Fruit fly (Drosophila melanogaster) whole organism, wandering third instar larva: ENCODE data around the gene Tsp33B.

Source experiments
- Abd-B ChIP-seq: fragments of >200 bp; optimal IDR thresholded peaks from 2 replicates; lab custom pipeline; 2017; ENCODE audit warnings: missing biosample characterization, missing genetic modification characterization
- CG32264 ChIP-seq: fragments of 200-800 bp; sonication (Bioruptor generic); optimal IDR thresholded peaks from 2 replicates; lab custom pipeline; 2016; ENCODE audit warnings: missing biosample characterization, missing genetic modification characterization
- CrebA ChIP-seq: fragments of 200-800 bp; sonication (Bioruptor generic); optimal IDR thresholded peaks from 2 replicates; lab custom pipeline; 2016; ENCODE audit warnings: missing biosample characterization, mild to moderate bottlenecking, missing genetic modification characterization, borderline replicate concordance
- Dfd ChIP-seq: fragments of >200 bp; optimal IDR thresholded peaks from 2 replicates; lab custom pipeline; 2017; ENCODE audit warnings: missing biosample characterization, missing genetic modification characterization
- Dif ChIP-seq: fragments of 200-275, 200-300 bp; sonication (Bioruptor generic); optimal IDR thresholded peaks from 2 replicates; lab custom pipeline; 2018; ENCODE audit warnings: missing biosample characterization, missing genetic modification characterization; ENCODE audit not compliant: partially characterized antibody
- GATAd ChIP-seq: sonication (Bioruptor generic); optimal IDR thresholded peaks from 2 replicates; lab custom pipeline; 2016; ENCODE audit warnings: missing biosample characterization, missing genetic modification characterization
- Hnf4 ChIP-seq: fragments of 200-800 bp; sonication (Bioruptor generic); optimal IDR thresholded peaks from 2 replicates; lab custom pipeline; 2016; ENCODE audit warnings: missing biosample characterization, mild to moderate bottlenecking, missing genetic modification characterization
- Hr78 ChIP-seq: fragments of >200 bp; optimal IDR thresholded peaks from 2 replicates; lab custom pipeline; 2017; ENCODE audit warnings: missing biosample characterization, missing genetic modification characterization
- Hr83 ChIP-seq: fragments of 200-300 bp; sonication (Bioruptor generic); optimal IDR thresholded peaks from 2 replicates; lab custom pipeline; 2016; ENCODE audit warnings: missing biosample characterization, mild to moderate bottlenecking, missing genetic modification characterization, moderate library complexity; ENCODE audit not compliant: poor library complexity, severe bottlenecking
- Mio ChIP-seq: sonication (Bioruptor generic); optimal IDR thresholded peaks from 2 replicates; lab custom pipeline; 2016; ENCODE audit warnings: missing biosample characterization, missing genetic modification characterization
- Myc ChIP-seq: fragments of >200 bp; optimal IDR thresholded peaks from 2 replicates; lab custom pipeline; 2017
- N ChIP-seq: fragments of >200 bp; optimal IDR thresholded peaks from 2 replicates; lab custom pipeline; 2018; ENCODE audit warnings: missing biosample characterization, missing external identifiers, missing genetic modification characterization
- OdsH ChIP-seq: fragments of 200-800 bp; sonication (Bioruptor generic); optimal IDR thresholded peaks from 2 replicates; lab custom pipeline; 2016; ENCODE audit warnings: missing biosample characterization, mild to moderate bottlenecking, missing genetic modification characterization
- Rel ChIP-seq, 2 experiments: fragments of 200-800 bp; sonication (Bioruptor generic) in 1 of 2; optimal IDR thresholded peaks; 2 replicates in 1 of 2; 3 replicates in 1 of 2; lab custom pipeline; 2016 to 2019; ENCODE audit warnings: mild to moderate bottlenecking in 2 of 2, missing biosample characterization in 2 of 2, missing genetic modification characterization in 2 of 2, moderate library complexity in 1 of 2
- Sp1 ChIP-seq: fragments of 200-800 bp; sonication (Bioruptor generic); optimal IDR thresholded peaks from 3 replicates; lab custom pipeline; 2019; ENCODE audit warnings: missing biosample characterization, mild to moderate bottlenecking, missing genetic modification characterization, moderate library complexity
- br ChIP-seq: fragments of 200-800 bp; sonication (Bioruptor generic); optimal IDR thresholded peaks from 2 replicates; lab custom pipeline; 2016; ENCODE audit warnings: missing biosample characterization, missing genetic modification characterization
- brk ChIP-seq: fragments of 200-800 bp; sonication (Bioruptor generic); optimal IDR thresholded peaks from 2 replicates; lab custom pipeline; 2016; ENCODE audit warnings: missing biosample characterization, mild to moderate bottlenecking, missing genetic modification characterization
- dmrt93B ChIP-seq: fragments of 200-800 bp; sonication (Bioruptor generic); optimal IDR thresholded peaks from 2 replicates; lab custom pipeline; 2018; ENCODE audit warnings: missing biosample characterization, mild to moderate bottlenecking, missing genetic modification characterization
- dsf ChIP-seq: sonication (Bioruptor generic); optimal IDR thresholded peaks from 2 replicates; lab custom pipeline; 2016; ENCODE audit warnings: missing biosample characterization, missing genetic modification characterization, borderline replicate concordance
- ey ChIP-seq: fragments of 200-800 bp; sonication (Bioruptor generic); optimal IDR thresholded peaks from 2 replicates; lab custom pipeline; 2016; ENCODE audit warnings: missing biosample characterization, missing genetic modification characterization
- foxo ChIP-seq, 2 experiments: fragments of 200-800 bp; sonication (Bioruptor generic); optimal IDR thresholded peaks; 2 replicates in 1 of 2; 3 replicates in 1 of 2; lab custom pipeline; 2016 to 2017; ENCODE audit warnings: missing biosample characterization in 2 of 2, missing genetic modification characterization in 2 of 2
- fru ChIP-seq: fragments of 200-800 bp; sonication (Bioruptor generic); optimal IDR thresholded peaks from 3 replicates; lab custom pipeline; 2016; ENCODE audit warnings: missing biosample characterization, mild to moderate bottlenecking, missing genetic modification characterization
- h ChIP-seq: fragments of 200-800 bp; sonication (Bioruptor generic); optimal IDR thresholded peaks from 3 replicates; lab custom pipeline; 2016; ENCODE audit warnings: missing biosample characterization, mild to moderate bottlenecking, missing genetic modification characterization
- jim ChIP-seq: fragments of 175-275, 200-325 bp; sonication (Bioruptor generic); optimal IDR thresholded peaks from 2 replicates; lab custom pipeline; 2016; ENCODE audit warnings: missing biosample characterization, mild to moderate bottlenecking, missing genetic modification characterization
- lola ChIP-seq: fragments of >200 bp; optimal IDR thresholded peaks from 2 replicates; lab custom pipeline; 2017; ENCODE audit warnings: missing biosample characterization, missing genetic modification characterization
- pan ChIP-seq: fragments of >200 bp; optimal IDR thresholded peaks from 2 replicates; lab custom pipeline; 2017
- psq ChIP-seq: fragments of 200-800 bp; sonication (Bioruptor generic); optimal IDR thresholded peaks from 3 replicates; lab custom pipeline; 2017; ENCODE audit warnings: missing biosample characterization, mild to moderate bottlenecking, missing genetic modification characterization, moderate library complexity
- rgr ChIP-seq: fragments of 200-800 bp; sonication (Bioruptor generic); optimal IDR thresholded peaks from 3 replicates; lab custom pipeline; 2016; ENCODE audit warnings: missing biosample characterization, mild to moderate bottlenecking, missing genetic modification characterization
- sage ChIP-seq: fragments of 200-800 bp; sonication (Bioruptor generic); optimal IDR thresholded peaks from 2 replicates; lab custom pipeline; 2016; ENCODE audit warnings: missing biosample characterization, mild to moderate bottlenecking, missing genetic modification characterization
- tai ChIP-seq: sonication (Bioruptor generic); optimal IDR thresholded peaks from 2 replicates; lab custom pipeline; 2016; ENCODE audit warnings: missing biosample characterization, missing genetic modification characterization
- usp ChIP-seq: fragments of >200 bp; optimal IDR thresholded peaks from 2 replicates; lab custom pipeline; 2017; ENCODE audit warnings: missing biosample characterization, missing genetic modification characterization
- woc ChIP-seq: sonication (Bioruptor generic); optimal IDR thresholded peaks from 2 replicates; lab custom pipeline; 2016; ENCODE audit warnings: missing biosample characterization, mild to moderate bottlenecking, missing genetic modification characterization

Gene Tsp33B

DNA sequence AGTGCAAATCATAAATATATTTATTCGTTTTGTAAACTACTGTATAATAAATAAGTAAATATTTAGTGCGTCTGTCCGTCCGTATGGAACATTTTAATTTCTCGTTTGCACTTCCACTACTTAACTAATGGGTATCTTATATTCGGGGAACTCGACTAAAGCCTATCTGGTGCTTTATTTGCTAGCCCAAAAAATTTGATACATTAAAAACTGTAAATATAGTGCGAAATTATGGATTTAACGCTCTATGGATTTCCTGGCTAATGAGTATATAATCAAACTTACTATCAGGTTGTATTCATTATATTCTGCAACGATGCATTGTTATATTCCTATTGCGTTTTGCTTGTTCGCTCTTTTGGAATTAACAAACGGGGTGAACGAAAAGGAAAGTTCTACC, 44.8 kb upstream of the Tsp33B start, which contains the start of gene Sfp33A4:
Sfp33A4 (plus strand) TSS at position 301 of the 400 bp plus-strand sequence.
- TF ChIP-seq Sp1, result no peak
- no peak for TF ChIP-seq lola (GFP tag; lab: Kevin White, UChicago)
- no peak for TF ChIP-seq tai
- no peak for TF ChIP-seq CG32264 (GFP tag; lab: Kevin White, UChicago)
- no peak for TF ChIP-seq woc (GFP tag; lab: Kevin White, UChicago)
- no peak for TF ChIP-seq brk (GFP tag; lab: Kevin White, UChicago)
- TF ChIP-seq rgr (GFP tag; lab: Kevin White, UChicago), result no peak
- TF ChIP-seq jim (GFP tag; lab: Kevin White, UChicago), result no peak
- TF ChIP-seq GATAd, result no peak
- TF ChIP-seq Dif, result no peak
- TF ChIP-seq dsf (GFP tag; lab: Kevin White, UChicago), result no peak
- TF ChIP-seq br, result no peak
- no peak for TF ChIP-seq Myc (lab: Kevin White, UChicago)
- TF ChIP-seq Abd-B, result no peak
- TF ChIP-seq Hnf4 (GFP tag; lab: Kevin White, UChicago), result no peak
- no peak for TF ChIP-seq dmrt93B
- TF ChIP-seq fru (GFP tag; lab: Kevin White, UChicago), result no peak
- no peak for TF ChIP-seq foxo (GFP tag; optimal IDR thresholded peaks at IDR 0.05; lab: Kevin White, UChicago)
- TF ChIP-seq pan (lab: Kevin White, UChicago), result no peak
- no peak for TF ChIP-seq Hr83 (GFP tag; lab: Kevin White, UChicago)
- TF ChIP-seq, all 38 proteins: peak for 0

- no peak for TF ChIP-seq rgr (GFP tag; lab: Kevin White, UChicago)
- TF ChIP-seq sage (GFP tag; lab: Kevin White, UChicago), result no peak
- no peak for TF ChIP-seq Myc (lab: Kevin White, UChicago)
- TF ChIP-seq Dfd (GFP tag; lab: Kevin White, UChicago), result no peak
Measured at dm6 chr2L:11834308-11834707, 42.1 kb upstream of the Tsp33B start, which contains the start of gene CG45012. TSS of gene CG45012 (plus strand) at chr2L:11834608.

- TF ChIP-seq brk (GFP tag; lab: Kevin White, UChicago) (no peak), woc (GFP tag; lab: Kevin White, UChicago) (no peak), Hr83 (GFP tag; lab: Kevin White, UChicago) (no peak), jim (GFP tag; lab: Kevin White, UChicago) (no peak), dmrt93B (no peak), fru (GFP tag; lab: Kevin White, UChicago) (no peak), h (GFP tag; lab: Kevin White, UChicago) (no peak), Mio (GFP tag; lab: Kevin White, UChicago) (no peak), GATAd (no peak), OdsH (GFP tag; lab: Kevin White, UChicago) (no peak), Dfd (GFP tag; lab: Kevin White, UChicago) (no peak), sage (GFP tag; lab: Kevin White, UChicago) (no peak), usp (GFP tag; lab: Kevin White, UChicago) (no peak), Myc (lab: Kevin White, UChicago) (no peak), br (no peak), rgr (GFP tag; lab: Kevin White, UChicago) (no peak), N (GFP tag; lab: Kevin White, UChicago) (no peak), CrebA (no peak), Hnf4 (GFP tag; lab: Kevin White, UChicago) (no peak), Sp1 (no peak)
Measured at dm6 chr2L:11833786-11834185, 41.6 kb upstream of the Tsp33B start, which contains the start of gene CG45011. TSS of gene CG45011 (plus strand) at chr2L:11834086.

- TF ChIP-seq Rel (GFP tag; optimal IDR thresholded peaks at IDR 0.05; lab: Kevin White, UChicago), result no peak
- no peak for TF ChIP-seq Rel (tag; optimal IDR thresholded peaks at IDR 0.05; lab: Kevin White, UChicago)
- TF ChIP-seq woc (GFP tag; lab: Kevin White, UChicago), result no peak
- no peak for TF ChIP-seq Hr78 (GFP tag; lab: Kevin White, UChicago)
- TF ChIP-seq Hr83 (GFP tag; lab: Kevin White, UChicago), result peak; percentile 68
- TF ChIP-seq h (GFP tag; lab: Kevin White, UChicago), result peak; percentile 32
- no peak for TF ChIP-seq Sp1
- no peak for TF ChIP-seq pan (lab: Kevin White, UChicago)
- TF ChIP-seq CG32264 (GFP tag; lab: Kevin White, UChicago), result no peak
- TF ChIP-seq ey (GFP tag; lab: Kevin White, UChicago), result peak; percentile 15
- TF ChIP-seq dsf (GFP tag; lab: Kevin White, UChicago), result no peak
- TF ChIP-seq dmrt93B, result no peak
- TF ChIP-seq fru (GFP tag; lab: Kevin White, UChicago), result peak; percentile 3
- no peak for TF ChIP-seq psq
- peak in 1 of 2 experiments; percentile 58 for TF ChIP-seq foxo (GFP tag; optimal IDR thresholded peaks at IDR 0.05; lab: Kevin White, UChicago)
- no peak for TF ChIP-seq Dif
Measured at dm6 chr2L:11829277-11829676, 37.1 kb upstream of the Tsp33B start, which contains the start of gene esc. TSS of gene esc (minus strand) at chr2L:11829405.
